Fruit fly (Drosophila melanogaster) whole organism, embryonic: ENCODE results near the gene CG10140.

Experiments
- CG10147 ChIP-seq: fragments of 200-800 bp; sonication (Bioruptor generic); optimal IDR thresholded peaks from 2 replicates; lab custom pipeline; 2019; ENCODE audit warnings: missing biosample characterization, mild to moderate bottlenecking, missing genetic modification characterization, moderate library complexity
- CG1792 ChIP-seq: fragments of 200-800 bp; sonication (Bioruptor generic); optimal IDR thresholded peaks from 2 replicates; lab custom pipeline; 2016; ENCODE audit warnings: missing biosample characterization, missing genetic modification characterization
- CG2889 ChIP-seq: fragments of 200-800 bp; sonication (Bioruptor generic); IDR thresholded peaks from 3 replicates; pipeline ENCODE4 v1.3.6; 2022; ENCODE audit warnings: missing biosample characterization, missing genetic modification characterization
- Max ChIP-seq: fragments of 200-800 bp; sonication (Bioruptor generic); optimal IDR thresholded peaks from 2 replicates; lab custom pipeline; 2016; ENCODE audit warnings: missing biosample characterization, mild to moderate bottlenecking, missing genetic modification characterization
- Pdp1 ChIP-seq, 2 experiments: fragments of 200-800 bp; sonication (Bioruptor generic); optimal IDR thresholded peaks; 3 replicates each; lab custom pipeline; 2016; ENCODE audit warnings: missing biosample characterization in 2 of 2, missing genetic modification characterization in 2 of 2, mild to moderate bottlenecking in 1 of 2, moderate library complexity in 1 of 2
- TFAM ChIP-seq: fragments of 200-800 bp; sonication (Bioruptor generic); optimal IDR thresholded peaks from 2 replicates; lab custom pipeline; 2017; ENCODE audit warnings: missing biosample characterization, missing genetic modification characterization, inconsistent platforms
- insv ChIP-seq, 2 experiments: fragments of 200-800 bp; sonication (Bioruptor generic); optimal IDR thresholded peaks; 3 replicates each; lab custom pipeline; 2016 to 2018; ENCODE audit warnings: missing biosample characterization in 2 of 2, missing genetic modification characterization in 2 of 2
- p53 ChIP-seq: fragments of 200-800 bp; sonication (Bioruptor generic); optimal IDR thresholded peaks from 2 replicates; lab custom pipeline; 2016; ENCODE audit warnings: missing biosample characterization, missing genetic modification characterization

- no peak for TF ChIP-seq p53
- TF ChIP-seq CG2889: no peak
- no peak for TF ChIP-seq insv (GFP tag; optimal IDR thresholded peaks at IDR 0.05; lab: Kevin White, UChicago)
- TF ChIP-seq Pdp1 (GFP tag; optimal IDR thresholded peaks at IDR 0.05; lab: Kevin White, UChicago): no peak
- no peak for TF ChIP-seq TFAM (GFP tag; lab: Kevin White, UChicago)
- no peak for TF ChIP-seq Max
- no peak for TF ChIP-seq CG1792
- TF ChIP-seq CG10147: no peak
Measured at dm6 chr3L:13440370-13440960, at the start of gene CG10140, which contains the start of gene CG14109.
